Worm (Caenorhabditis elegans): ENCODE results near the gene tsg-101.

Gene tsg-101

DNA sequence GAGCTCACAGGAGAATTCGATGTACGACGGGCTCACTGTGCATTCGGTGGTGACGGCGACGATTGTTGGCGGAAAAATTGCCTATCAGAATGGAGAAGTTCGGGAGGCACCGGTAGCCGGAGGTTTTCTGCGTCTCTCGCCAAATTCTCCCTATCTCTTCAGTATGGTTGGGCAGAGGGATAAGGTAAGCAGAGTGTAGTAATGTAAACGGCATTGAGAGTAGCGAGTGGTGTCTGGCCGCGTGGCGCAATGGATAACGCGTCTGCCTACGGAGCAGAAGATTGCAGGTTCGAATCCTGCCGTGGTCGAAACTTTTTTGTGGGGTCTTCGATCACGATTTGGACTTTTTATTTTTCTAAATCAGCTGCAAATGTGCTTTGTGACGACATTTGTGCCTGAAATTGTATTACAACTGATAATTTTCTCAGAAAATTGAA lies 10.2 kb upstream of the tsg-101 start:
- TF ChIP-seq flt-1 (GFP tag; IDR thresholded peaks at IDR 0.05) (peak; percentile 89), tra-4 (tag; optimal IDR thresholded peaks at IDR 0.05) (peak; percentile 51), B0310.2 (tag; optimal IDR thresholded peaks at IDR 0.05) (peak; percentile 85), ceh-36 (tag; optimal IDR thresholded peaks at IDR 0.05) (peak; percentile 86), aly-1 (tag; optimal IDR thresholded peaks at IDR 0.05) (peak; percentile 92), ets-7 (tag; optimal IDR thresholded peaks at IDR 0.05) (peak; percentile 67), pes-1 (GFP tag; IDR thresholded peaks at IDR 0.05) (peak; percentile 94), tbx-37 (GFP tag; conservative IDR thresholded peaks at IDR 0.05) (peak; percentile 82), ama-1 (optimal IDR thresholded peaks at IDR 0.05) (peak; percentile 10), hmg-4 (GFP tag; optimal IDR thresholded peaks at IDR 0.05) (peak; percentile 89), hmbx-1 (tag; optimal IDR thresholded peaks at IDR 0.05) (peak; percentile 45), scrt-1 (GFP tag; IDR thresholded peaks at IDR 0.05) (peak; percentile 91), ceh-13 (GFP tag; optimal IDR thresholded peaks at IDR 0.05) (peak; percentile 73), F13C5.2 (tag; optimal IDR thresholded peaks at IDR 0.05) (peak; percentile 86), sea-1 (GFP tag; conservative IDR thresholded peaks at IDR 0.05) (peak; percentile 91), tbx-11 (GFP tag; IDR thresholded peaks at IDR 0.05) (peak; percentile 85), hnd-1 (tag; optimal IDR thresholded peaks at IDR 0.05) (peak; percentile 75)

DNA sequence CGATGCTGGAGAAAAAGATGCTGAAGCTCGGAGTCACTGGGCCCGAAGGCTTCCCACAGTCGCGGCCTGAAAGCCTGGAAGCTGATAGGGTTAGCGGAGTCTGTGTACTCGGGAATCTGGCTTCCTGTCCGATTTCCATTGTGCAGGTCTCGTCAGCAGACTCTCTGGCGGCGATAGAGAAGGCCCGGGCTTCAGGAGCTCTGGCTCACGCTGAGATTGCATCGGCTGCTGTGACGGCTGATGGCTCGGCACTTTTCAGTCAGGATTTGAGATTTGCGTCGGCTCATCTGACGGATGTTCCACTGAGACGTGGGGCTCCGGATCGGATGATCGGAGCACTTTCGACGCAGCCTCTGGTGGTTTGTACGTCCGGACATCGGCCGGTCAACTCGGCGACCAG lies 9.1 kb upstream of the tsg-101 start:
- TF ChIP-seq scrt-1 (GFP tag; IDR thresholded peaks at IDR 0.05) (0 out of 2 replicates have a peak, but pooled peaks have one; percentile 29), tbx-37 (GFP tag; conservative IDR thresholded peaks at IDR 0.05) (no peak)

DNA sequence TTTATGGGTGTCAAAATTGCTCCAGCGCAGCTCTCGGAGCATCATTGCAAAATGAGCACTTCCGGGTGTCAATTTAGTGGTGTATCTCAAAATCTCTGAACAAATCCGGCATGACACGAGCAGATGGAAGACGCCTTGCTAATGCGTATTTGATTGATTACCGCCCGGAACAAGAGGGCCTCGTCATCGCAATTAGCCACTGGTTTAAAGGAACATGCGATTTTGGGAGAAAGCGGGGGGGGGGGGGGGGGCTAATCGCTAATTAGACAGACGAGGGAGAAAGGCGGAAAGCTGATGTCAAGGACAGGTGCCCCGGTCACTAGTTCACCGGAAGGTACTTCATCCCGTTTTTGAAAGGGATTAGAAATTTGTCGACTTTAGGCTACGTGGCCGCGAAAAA lies 7.3 kb upstream of the tsg-101 start:
- TF ChIP-seq flt-1 (GFP tag; IDR thresholded peaks at IDR 0.05) (0 out of 2 replicates have a peak, but pooled peaks have one; percentile 18), ceh-36 (tag; optimal IDR thresholded peaks at IDR 0.05) (peak; percentile 39), ceh-13 (GFP tag; optimal IDR thresholded peaks at IDR 0.05) (no peak), tra-4 (tag; optimal IDR thresholded peaks at IDR 0.05) (no peak), ets-7 (tag; optimal IDR thresholded peaks at IDR 0.05) (no peak), hmg-4 (GFP tag; optimal IDR thresholded peaks at IDR 0.05) (no peak), hnd-1 (tag; optimal IDR thresholded peaks at IDR 0.05) (no peak), ama-1 (optimal IDR thresholded peaks at IDR 0.05) (no peak)

DNA sequence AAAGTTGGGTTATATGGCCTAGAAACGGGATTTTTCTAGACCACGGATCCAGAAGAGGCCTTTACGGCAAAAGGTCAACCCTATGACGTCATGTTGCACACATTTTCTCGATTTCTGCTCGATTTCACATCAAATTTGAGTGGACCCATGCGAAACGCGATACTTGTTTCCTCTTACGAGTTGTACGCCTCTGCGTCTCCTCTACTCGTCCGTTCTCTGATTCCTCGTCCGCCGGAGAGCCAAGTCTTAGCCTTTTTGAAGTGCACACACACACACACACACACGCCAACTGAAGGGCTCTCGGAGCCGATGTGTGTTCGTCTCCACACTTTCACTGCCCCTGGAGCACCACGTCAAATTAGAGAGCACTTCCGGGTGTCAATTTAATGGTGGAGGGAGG lies 6.6 kb upstream of the tsg-101 start:
- TF ChIP-seq tra-4 (tag; optimal IDR thresholded peaks at IDR 0.05), result no peak
- TF ChIP-seq flt-1 (GFP tag; IDR thresholded peaks at IDR 0.05), result 0 out of 2 replicates have a peak, but pooled peaks have one; percentile 9

DNA sequence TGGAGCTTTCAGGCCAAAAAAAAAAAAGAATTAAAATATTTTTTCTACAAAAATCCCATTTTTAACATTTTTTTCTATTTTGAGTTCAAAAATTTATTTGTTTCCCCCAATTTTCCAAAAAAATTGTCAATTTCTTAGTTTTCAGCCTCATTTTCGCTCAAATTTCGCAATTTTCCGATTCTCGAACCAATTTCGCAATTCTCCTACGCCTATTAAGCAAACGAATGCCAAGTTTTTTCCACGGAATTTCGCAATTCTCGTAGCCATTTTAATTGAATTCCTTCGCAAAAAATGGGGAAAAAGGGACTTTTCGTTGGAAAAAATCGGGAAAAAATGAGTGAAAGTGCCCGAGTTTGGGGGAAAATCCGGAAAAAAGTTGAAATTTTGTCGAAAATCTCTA lies 6.0 kb upstream of the tsg-101 start:
- TF ChIP-seq pes-1 (GFP tag; IDR thresholded peaks at IDR 0.05), result no peak
- TF ChIP-seq sea-1 (GFP tag; conservative IDR thresholded peaks at IDR 0.05), result no peak
- no peak for TF ChIP-seq tbx-37 (GFP tag; conservative IDR thresholded peaks at IDR 0.05)
- no peak for TF ChIP-seq flt-1 (GFP tag; IDR thresholded peaks at IDR 0.05)
- no peak for TF ChIP-seq ceh-36 (tag; optimal IDR thresholded peaks at IDR 0.05)
- TF ChIP-seq ama-1 (optimal IDR thresholded peaks at IDR 0.05), result no peak
- TF ChIP-seq tra-4 (tag; optimal IDR thresholded peaks at IDR 0.05), result no peak
- no peak for TF ChIP-seq tbx-11 (GFP tag; IDR thresholded peaks at IDR 0.05)
- TF ChIP-seq hmbx-1 (tag; optimal IDR thresholded peaks at IDR 0.05), result no peak
- no peak for TF ChIP-seq aly-1 (tag; optimal IDR thresholded peaks at IDR 0.05)
- TF ChIP-seq hmg-4 (GFP tag; optimal IDR thresholded peaks at IDR 0.05), result no peak
- TF ChIP-seq ceh-13 (GFP tag; optimal IDR thresholded peaks at IDR 0.05), result no peak
- TF ChIP-seq B0310.2 (tag; optimal IDR thresholded peaks at IDR 0.05), result no peak

DNA sequence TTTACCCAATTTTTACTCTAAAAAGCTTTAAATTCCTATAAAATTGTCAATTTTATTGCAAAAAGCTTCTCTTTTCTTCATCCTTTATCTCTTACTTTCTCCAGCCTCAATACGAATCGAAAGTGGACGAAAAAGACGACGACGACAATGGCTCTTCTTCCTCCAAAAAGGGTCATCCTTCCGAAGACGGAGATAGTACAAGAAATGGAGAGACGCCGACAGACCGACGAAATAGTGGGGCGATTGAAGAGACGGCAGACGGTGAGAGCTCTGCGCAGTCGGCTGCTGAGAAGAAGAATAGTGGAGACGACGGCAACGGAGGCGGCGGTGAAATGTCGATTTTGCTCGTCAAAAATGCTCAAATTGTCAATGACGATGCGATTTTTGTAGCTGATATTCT lies 5.0 kb upstream of the tsg-101 start:
- no peak for TF ChIP-seq tra-4 (tag; optimal IDR thresholded peaks at IDR 0.05)
- no peak for TF ChIP-seq tbx-37 (GFP tag; conservative IDR thresholded peaks at IDR 0.05)
- no peak for TF ChIP-seq hnd-1 (tag; optimal IDR thresholded peaks at IDR 0.05)

DNA sequence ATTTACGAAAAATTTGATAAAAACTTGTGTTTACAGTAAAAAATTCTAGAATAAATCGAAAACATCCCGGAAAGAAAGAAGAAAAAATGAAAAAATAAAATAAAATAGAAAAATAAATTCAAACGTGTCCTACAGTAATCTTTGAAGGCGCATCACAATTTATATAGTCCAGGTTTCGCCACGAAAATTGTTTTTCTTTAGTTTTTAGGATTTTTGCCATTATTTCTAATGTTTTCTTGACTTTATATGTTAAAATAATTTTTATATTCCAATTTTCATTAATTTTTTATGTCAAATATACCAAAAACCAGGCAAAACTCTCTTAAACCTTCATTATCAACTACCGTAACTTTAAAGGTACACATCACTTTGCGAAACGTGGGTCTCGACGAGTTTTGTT lies 3.2 kb upstream of the tsg-101 start:
- TF ChIP-seq ceh-36 (tag; optimal IDR thresholded peaks at IDR 0.05), result no peak
- TF ChIP-seq hmg-4 (GFP tag; optimal IDR thresholded peaks at IDR 0.05), result no peak
- no peak for TF ChIP-seq B0310.2 (tag; optimal IDR thresholded peaks at IDR 0.05)
- TF ChIP-seq F13C5.2 (tag; optimal IDR thresholded peaks at IDR 0.05), result no peak
- no peak for TF ChIP-seq tra-4 (tag; optimal IDR thresholded peaks at IDR 0.05)
- TF ChIP-seq ceh-13 (GFP tag; optimal IDR thresholded peaks at IDR 0.05), result no peak
- no peak for TF ChIP-seq tbx-37 (GFP tag; conservative IDR thresholded peaks at IDR 0.05)
- no peak for TF ChIP-seq pes-1 (GFP tag; IDR thresholded peaks at IDR 0.05)
- TF ChIP-seq tbx-11 (GFP tag; IDR thresholded peaks at IDR 0.05), result no peak
- TF ChIP-seq scrt-1 (GFP tag; IDR thresholded peaks at IDR 0.05), result no peak
- no peak for TF ChIP-seq aly-1 (tag; optimal IDR thresholded peaks at IDR 0.05)
- TF ChIP-seq sea-1 (GFP tag; conservative IDR thresholded peaks at IDR 0.05), result no peak

DNA sequence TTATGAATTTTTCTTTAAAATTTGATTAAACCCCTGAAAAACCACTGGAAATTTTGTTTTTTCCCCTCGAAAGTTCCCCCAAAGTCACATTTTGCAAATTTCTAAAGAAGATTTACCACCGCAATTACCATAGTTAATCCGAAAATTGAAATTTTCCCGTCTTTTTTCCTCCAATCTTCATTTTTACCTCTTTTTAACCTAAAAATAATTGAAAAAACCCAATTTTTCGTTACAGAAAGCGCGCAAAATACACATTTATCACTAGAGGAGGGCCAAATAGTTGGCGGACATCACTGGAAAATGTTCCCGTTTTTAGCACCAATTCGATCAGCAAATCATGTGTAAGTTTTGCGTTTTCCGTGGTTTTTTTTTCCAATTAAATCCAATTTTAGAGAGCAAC lies 2.2 kb upstream of the tsg-101 start, which contains the start of gene unc-33:
TSS of gene unc-33 (plus strand) at position 301 of the 400 bp plus-strand sequence.
- TF ChIP-seq aly-1 (tag; optimal IDR thresholded peaks at IDR 0.05) (no peak), hnd-1 (tag; optimal IDR thresholded peaks at IDR 0.05) (no peak), sea-1 (GFP tag; conservative IDR thresholded peaks at IDR 0.05) (no peak), F13C5.2 (tag; optimal IDR thresholded peaks at IDR 0.05) (no peak), ama-1 (optimal IDR thresholded peaks at IDR 0.05) (no peak), tbx-11 (GFP tag; IDR thresholded peaks at IDR 0.05) (no peak), B0310.2 (tag; optimal IDR thresholded peaks at IDR 0.05) (no peak), ets-7 (tag; optimal IDR thresholded peaks at IDR 0.05) (no peak), tbx-37 (GFP tag; conservative IDR thresholded peaks at IDR 0.05) (no peak), ceh-13 (GFP tag; optimal IDR thresholded peaks at IDR 0.05) (no peak), pes-1 (GFP tag; IDR thresholded peaks at IDR 0.05) (no peak)

All from whole organism, early embryonic.